Fruit fly (Drosophila melanogaster) whole organism, wandering third instar larva: ENCODE data around the gene CG42740.

Source experiments
- CrebA ChIP-seq: fragments of 200-800 bp; sonication (Bioruptor generic); optimal IDR thresholded peaks from 2 replicates; lab custom pipeline; 2016; ENCODE audit warnings: missing biosample characterization, mild to moderate bottlenecking, missing genetic modification characterization, borderline replicate concordance
- Dif ChIP-seq: fragments of 200-275, 200-300 bp; sonication (Bioruptor generic); optimal IDR thresholded peaks from 2 replicates; lab custom pipeline; 2018; ENCODE audit warnings: missing biosample characterization, missing genetic modification characterization; ENCODE audit not compliant: partially characterized antibody
- Hr78 ChIP-seq: fragments of >200 bp; optimal IDR thresholded peaks from 2 replicates; lab custom pipeline; 2017; ENCODE audit warnings: missing biosample characterization, missing genetic modification characterization
- Myc ChIP-seq: fragments of >200 bp; optimal IDR thresholded peaks from 2 replicates; lab custom pipeline; 2017
- OdsH ChIP-seq: fragments of 200-800 bp; sonication (Bioruptor generic); optimal IDR thresholded peaks from 2 replicates; lab custom pipeline; 2016; ENCODE audit warnings: missing biosample characterization, mild to moderate bottlenecking, missing genetic modification characterization
- foxo ChIP-seq, 2 experiments: fragments of 200-800 bp; sonication (Bioruptor generic); optimal IDR thresholded peaks; 2 replicates in 1 of 2; 3 replicates in 1 of 2; lab custom pipeline; 2016 to 2017; ENCODE audit warnings: missing biosample characterization in 2 of 2, missing genetic modification characterization in 2 of 2

DNA sequence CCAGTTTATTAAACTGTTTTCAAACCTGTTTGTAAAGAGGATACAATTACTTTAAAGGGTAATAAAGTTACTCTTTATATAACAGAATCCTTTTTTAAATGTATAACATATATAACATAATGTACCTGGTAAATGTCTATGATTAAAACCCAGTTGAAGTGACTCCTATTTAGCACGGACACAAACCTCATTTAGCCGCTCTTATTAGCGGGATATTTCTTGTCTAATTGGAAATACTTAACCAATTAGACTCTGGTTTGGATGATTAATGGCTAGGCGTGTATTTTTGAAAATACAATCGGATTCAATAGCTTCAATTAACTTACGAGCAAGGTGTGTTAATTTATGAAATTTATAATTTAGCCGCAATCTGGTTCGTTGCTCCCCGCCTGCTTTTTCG, 44.3 kb upstream of the CG42740 start:
- TF ChIP-seq OdsH (GFP tag; lab: Kevin White, UChicago) (no peak), foxo (GFP tag; optimal IDR thresholded peaks at IDR 0.05; lab: Kevin White, UChicago) (no peak), Myc (lab: Kevin White, UChicago) (peak; percentile 39), CrebA (GFP tag; lab: Kevin White, UChicago) (no peak), Dif (no peak), Hr78 (GFP tag; lab: Kevin White, UChicago) (no peak)
